Worm (Caenorhabditis elegans) whole organism, L1 larva: Measurements from ENCODE around the gene clic-1.

Experiments used
- C16A3.4 ChIP-seq: fragments of 150-350 bp; optimal IDR thresholded peaks from 2 replicates; lab custom pipeline; 2014; ENCODE audit warnings: missing biosample characterization, missing genetic modification characterization
- C34B4.2 ChIP-seq: sonication (generic microtip); optimal IDR thresholded peaks from 2 replicates; lab custom pipeline; 2017; ENCODE audit warnings: mild to moderate bottlenecking, missing genetic modification characterization, missing compliant biosample characterization
- Y116A8C.19 ChIP-seq: sonication (generic microtip); optimal IDR thresholded peaks from 2 replicates; lab custom pipeline; 2016; ENCODE audit warnings: missing compliant biosample characterization, missing genetic modification characterization, borderline replicate concordance
- alr-1 ChIP-seq: fragments of 200-800 bp; sonication (Bioruptor generic); optimal IDR thresholded peaks from 2 replicates; lab custom pipeline; 2018; ENCODE audit warnings: borderline replicate concordance, mild to moderate bottlenecking, missing genetic modification characterization, missing compliant biosample characterization
- aly-2 ChIP-seq: fragments of 150-350 bp; optimal IDR thresholded peaks from 2 replicates; lab custom pipeline; 2014; ENCODE audit warnings: missing biosample characterization, missing genetic modification characterization
- ama-1 ChIP-seq: fragments of 150-350 bp; optimal IDR thresholded peaks from 2 replicates; lab custom pipeline; 2014
- ceh-63 ChIP-seq: fragments of 200-800 bp; sonication (Bioruptor generic); optimal IDR thresholded peaks from 2 replicates; lab custom pipeline; 2018; ENCODE audit warnings: mild to moderate bottlenecking, missing genetic modification characterization, missing compliant biosample characterization
- ceh-8 ChIP-seq: fragments of 200-800 bp; sonication (Bioruptor generic); optimal IDR thresholded peaks from 2 replicates; lab custom pipeline; 2018; ENCODE audit warnings: mild to moderate bottlenecking, missing genetic modification characterization, moderate library complexity, missing compliant biosample characterization
- ceh-90 ChIP-seq: sonication (generic microtip); optimal IDR thresholded peaks from 2 replicates; lab custom pipeline; 2016; ENCODE audit warnings: missing genetic modification characterization, missing compliant biosample characterization
- dpl-1 ChIP-seq, 3 experiments: fragments of 150-350 bp in 2 of 3; sonication (generic microtip) in 1 of 3; optimal IDR thresholded peaks; 2 replicates each; lab custom pipeline; 2014 to 2017; ENCODE audit warnings: missing biosample characterization in 3 of 3, missing genetic modification characterization in 3 of 3, missing genetic modification reagents in 3 of 3
- dsc-1 ChIP-seq: sonication (generic microtip); optimal IDR thresholded peaks from 2 replicates; lab custom pipeline; 2016; ENCODE audit warnings: mild to moderate bottlenecking, missing genetic modification characterization, missing compliant biosample characterization
- efl-3 ChIP-seq: fragments of 200-800 bp; sonication (Bioruptor generic); optimal IDR thresholded peaks from 2 replicates; lab custom pipeline; 2018; ENCODE audit warnings: mild to moderate bottlenecking, missing genetic modification characterization, missing compliant biosample characterization
- egl-27 ChIP-seq, 2 experiments: fragments of 150-350 bp in 1 of 2; sonication (generic microtip); optimal IDR thresholded peaks; 3 replicates each; lab custom pipeline; 2017 to 2018; ENCODE audit warnings: missing biosample characterization in 2 of 2, missing genetic modification characterization in 2 of 2, missing genetic modification reagents in 2 of 2
- elt-2 ChIP-seq: sonication (generic microtip); optimal IDR thresholded peaks from 2 replicates; lab custom pipeline; 2016; ENCODE audit warnings: missing genetic modification characterization, mild to moderate bottlenecking, inconsistent platforms, missing compliant biosample characterization, missing genetic modification reagents
- elt-3 ChIP-seq, 6 experiments: fragments of 150-350 bp in 1 of 6; sonication (generic microtip); optimal IDR thresholded peaks; 2 replicates each; lab custom pipeline; 2017 to 2018; ENCODE audit warnings: missing biosample characterization in 6 of 6, missing genetic modification characterization in 6 of 6, inconsistent platforms in 1 of 6
- fkh-4 ChIP-seq: sonication (generic microtip); optimal IDR thresholded peaks from 2 replicates; lab custom pipeline; 2016; ENCODE audit warnings: missing compliant biosample characterization, missing genetic modification characterization, borderline replicate concordance
- fos-1 ChIP-seq: fragments of 150-350 bp; optimal IDR thresholded peaks from 2 replicates; lab custom pipeline; 2014; ENCODE audit warnings: missing biosample characterization, missing genetic modification characterization
- grh-1 ChIP-seq: fragments of 200-800 bp; sonication (Bioruptor generic); IDR thresholded peaks from 2 replicates; pipeline ENCODE4 v1.3.6; 2022; ENCODE audit warnings: missing genetic modification reagents, missing genetic modification characterization, missing compliant biosample characterization
- irx-1 ChIP-seq: sonication (generic microtip); optimal IDR thresholded peaks from 2 replicates; lab custom pipeline; 2016; ENCODE audit warnings: missing genetic modification characterization, missing compliant biosample characterization
- isw-1 ChIP-seq: fragments of 200-800 bp; sonication (Bioruptor generic); IDR thresholded peaks from 2 replicates; pipeline ENCODE4 v1.3.6; 2022; ENCODE audit warnings: missing genetic modification characterization, missing compliant biosample characterization
- jun-1 ChIP-seq: fragments of 150-350 bp; optimal IDR thresholded peaks from 2 replicates; lab custom pipeline; 2014; ENCODE audit warnings: missing biosample characterization, missing genetic modification reagents, missing genetic modification characterization
- lin-14 ChIP-seq: fragments of 200-800 bp; sonication (Bioruptor generic); optimal IDR thresholded peaks from 2 replicates; lab custom pipeline; 2018; ENCODE audit warnings: mild to moderate bottlenecking, missing genetic modification characterization, moderate library complexity, missing compliant biosample characterization
- lin-15B ChIP-seq: fragments of 150-350 bp; sonication (generic microtip); optimal IDR thresholded peaks from 3 replicates; lab custom pipeline; 2014; ENCODE audit warnings: missing biosample characterization, missing genetic modification characterization
- lin-35 ChIP-seq, 2 experiments: fragments of 150-350 bp; optimal IDR thresholded peaks; 2 replicates each; lab custom pipeline; 2014; ENCODE audit warnings: missing biosample characterization in 2 of 2, missing genetic modification characterization in 2 of 2, missing genetic modification reagents in 2 of 2
- lin-39 ChIP-seq: fragments of 150-350 bp; optimal IDR thresholded peaks from 2 replicates; lab custom pipeline; 2014; ENCODE audit warnings: missing biosample characterization, missing genetic modification reagents, missing genetic modification characterization
- lsy-2 ChIP-seq, 2 experiments: fragments of 150-350 bp; optimal IDR thresholded peaks; 2 replicates each; lab custom pipeline; 2014; ENCODE audit warnings: missing biosample characterization in 2 of 2, missing genetic modification characterization in 2 of 2
- mab-9 ChIP-seq: fragments of 200-800 bp; sonication (Bioruptor generic); IDR thresholded peaks from 2 replicates; pipeline ENCODE4 v1.3.6; 2022; ENCODE audit warnings: missing genetic modification reagents, missing genetic modification characterization, missing compliant biosample characterization
- nhr-11 ChIP-seq: fragments of 150-350 bp; optimal IDR thresholded peaks from 2 replicates; lab custom pipeline; 2014; ENCODE audit warnings: missing biosample characterization, missing genetic modification characterization
- nhr-12 ChIP-seq: sonication (generic microtip); optimal IDR thresholded peaks from 2 replicates; lab custom pipeline; 2017; ENCODE audit warnings: missing biosample characterization, missing genetic modification characterization
- nhr-47 ChIP-seq: sonication (generic microtip); optimal IDR thresholded peaks from 2 replicates; lab custom pipeline; 2016; ENCODE audit warnings: mild to moderate bottlenecking, missing genetic modification characterization, moderate library complexity, missing compliant biosample characterization
- nhr-85 ChIP-seq: sonication (generic microtip); peaks from one replicate; lab custom pipeline; 2016; ENCODE audit warnings: missing genetic modification characterization, inconsistent platforms, missing compliant biosample characterization
- pag-3 ChIP-seq: sonication (generic microtip); optimal IDR thresholded peaks from 2 replicates; lab custom pipeline; 2017; ENCODE audit warnings: missing genetic modification characterization, mild to moderate bottlenecking, missing compliant biosample characterization, antibody characterized with exemption, borderline replicate concordance; ENCODE audit not compliant: insufficient read depth
- pqm-1 ChIP-seq: sonication (generic microtip); optimal IDR thresholded peaks from 3 replicates; lab custom pipeline; 2017; ENCODE audit warnings: missing biosample characterization, missing genetic modification characterization
- skn-1 ChIP-seq: fragments of 150-350 bp; optimal IDR thresholded peaks from 2 replicates; lab custom pipeline; 2014; ENCODE audit warnings: missing biosample characterization, missing genetic modification characterization
- sox-4 ChIP-seq: sonication (generic microtip); optimal IDR thresholded peaks from 2 replicates; lab custom pipeline; 2016; ENCODE audit warnings: missing genetic modification characterization, missing compliant biosample characterization
- sptf-1 ChIP-seq: fragments of 150-350 bp; optimal IDR thresholded peaks from 2 replicates; lab custom pipeline; 2014; ENCODE audit warnings: missing biosample characterization, missing genetic modification characterization
- swsn-7 ChIP-seq: sonication (generic microtip); optimal IDR thresholded peaks from 2 replicates; lab custom pipeline; 2016; ENCODE audit warnings: missing genetic modification characterization, missing compliant biosample characterization
- tbx-2 ChIP-seq: sonication (generic microtip); optimal IDR thresholded peaks from 2 replicates; lab custom pipeline; 2016; ENCODE audit warnings: missing genetic modification characterization, missing compliant biosample characterization
- unc-130 ChIP-seq: fragments of 150-350 bp; optimal IDR thresholded peaks from 2 replicates; lab custom pipeline; 2017; ENCODE audit warnings: missing biosample characterization, missing genetic modification characterization, inconsistent platforms
- unc-30 ChIP-seq: sonication (generic microtip); optimal IDR thresholded peaks from 2 replicates; lab custom pipeline; 2017; ENCODE audit warnings: missing biosample characterization, missing genetic modification characterization
- unc-62 ChIP-seq: fragments of 150-350 bp; optimal IDR thresholded peaks from 2 replicates; lab custom pipeline; 2014; ENCODE audit warnings: missing biosample characterization, missing genetic modification reagents, missing genetic modification characterization
- unc-98 ChIP-seq: fragments of 200-800 bp; sonication (Bioruptor generic); IDR thresholded peaks from 2 replicates; pipeline ENCODE4 v1.3.6; 2022; ENCODE audit warnings: missing genetic modification characterization, missing compliant biosample characterization
- zag-1 ChIP-seq: fragments of 150-350 bp; optimal IDR thresholded peaks from 2 replicates; lab custom pipeline; 2014; ENCODE audit warnings: missing biosample characterization, missing genetic modification characterization

The clic-1 gene

DNA sequence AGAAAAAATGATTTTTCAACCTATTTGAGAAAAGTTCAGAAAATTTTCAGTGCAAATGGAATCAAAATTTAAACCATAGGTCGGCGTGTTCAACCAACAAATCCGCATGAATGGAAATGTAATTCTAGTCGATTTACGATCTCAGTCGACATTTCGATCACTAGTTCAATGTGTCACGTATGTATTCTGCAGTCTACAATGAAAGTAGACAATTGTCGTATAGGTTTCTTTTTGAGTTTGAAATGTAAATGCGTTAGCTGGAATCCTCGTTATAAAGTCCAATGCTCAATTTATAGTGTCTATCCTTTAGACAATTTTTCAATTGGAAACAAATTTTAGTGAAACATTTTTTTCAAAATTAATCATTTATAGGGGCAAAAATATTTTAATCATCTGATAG lies 18.7 kb downstream of the clic-1 start, which contains the start of gene ZK105.12:
ZK105.12 (minus strand) TSS at position 101 of the 400 bp plus-strand sequence.
- TF ChIP-seq ceh-63 (no peak), swsn-7 (tag; lab: Kevin White, UChicago) (no peak), nhr-12 (tag; lab: Kevin White, UChicago) (no peak), lin-39 (no peak), ceh-90 (tag; lab: Kevin White, UChicago) (no peak), lin-15B (tag; lab: Kevin White, UChicago) (no peak), mab-9 (GFP tag; lab: Robert Waterston, UW) (no peak), elt-2 (tag; lab: Kevin White, UChicago) (no peak), ceh-8 (GFP tag; lab: Kevin White, UChicago) (no peak), dsc-1 (no peak), unc-98 (GFP tag; lab: Robert Waterston, UW) (no peak), pag-3 (tag; lab: Kevin White, UChicago) (no peak), ama-1 (lab: Kevin White, UChicago) (no peak), egl-27 (tag; optimal IDR thresholded peaks at IDR 0.05; lab: Kevin White, UChicago) (no peak), unc-62 (GFP tag; lab: Kevin White, UChicago) (no peak), elt-3 (tag; optimal IDR thresholded peaks at IDR 0.05; lab: Kevin White, UChicago) (no peak), fkh-4 (tag; lab: Kevin White, UChicago) (no peak), lsy-2 (tag; optimal IDR thresholded peaks at IDR 0.05; lab: Kevin White, UChicago) (no peak)

DNA sequence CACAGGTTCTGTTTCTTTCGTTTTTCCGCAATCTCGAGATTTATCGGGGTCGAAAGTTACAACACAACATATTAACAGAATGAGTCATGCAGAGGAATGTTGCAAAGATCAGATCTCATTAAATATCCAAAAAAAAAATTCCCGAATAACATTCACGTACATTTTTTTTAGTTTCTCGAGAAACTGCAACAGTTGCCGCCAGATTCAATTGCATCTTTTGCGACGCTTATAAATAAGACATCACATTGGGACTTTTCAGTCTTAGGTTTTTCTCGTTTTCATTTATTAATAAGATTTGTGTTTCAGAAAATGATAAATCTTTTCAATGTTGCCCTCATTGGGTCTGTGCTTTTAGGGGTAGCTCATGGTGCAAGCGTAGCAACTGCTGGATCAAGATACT lies 21.0 kb downstream of the clic-1 start, which contains the start of gene ZK105.1:
ZK105.1 (plus strand) TSS at position 301 of the 400 bp plus-strand sequence.
- TF ChIP-seq dpl-1 (GFP tag; optimal IDR thresholded peaks at IDR 0.05; lab: Kevin White, UChicago) (no peak), fkh-4 (tag; lab: Kevin White, UChicago) (no peak)

DNA sequence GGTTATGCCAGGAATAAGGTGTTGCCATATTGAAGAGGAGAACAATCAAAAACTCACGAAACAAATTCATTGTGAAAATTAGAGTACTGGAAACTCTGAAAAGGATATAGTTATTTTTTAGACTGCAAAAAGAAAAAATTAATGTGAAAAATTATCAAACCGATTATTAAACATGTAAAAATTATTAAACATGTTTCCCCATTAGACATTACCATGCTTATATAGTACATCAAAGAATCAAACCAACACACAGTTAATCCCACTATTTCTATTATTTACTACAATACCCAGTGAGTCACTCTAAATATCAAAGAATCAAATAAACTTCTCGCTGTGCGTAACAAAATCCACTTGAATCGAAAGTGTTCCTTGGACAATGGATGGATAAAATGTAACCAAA lies 21.6 kb downstream of the clic-1 start, which contains the start of gene ZK105.13:
ZK105.13 (minus strand) TSS at position 101 of the 400 bp plus-strand sequence.
- no peak for TF ChIP-seq sptf-1 (tag; lab: Kevin White, UChicago)
- TF ChIP-seq isw-1 = no peak
- no peak for TF ChIP-seq Y116A8C.19
- TF ChIP-seq alr-1 (tag; lab: Kevin White, UChicago) = no peak
- no peak for TF ChIP-seq tbx-2 (tag; lab: Kevin White, UChicago)
- TF ChIP-seq efl-3 = no peak
- no peak for TF ChIP-seq unc-130 (tag; lab: Kevin White, UChicago)
- TF ChIP-seq ceh-63 = no peak
- TF ChIP-seq lin-35 (GFP tag; optimal IDR thresholded peaks at IDR 0.05; lab: Kevin White, UChicago) = no peak
- TF ChIP-seq grh-1 = no peak
- TF ChIP-seq dpl-1 (GFP tag; optimal IDR thresholded peaks at IDR 0.05; lab: Kevin White, UChicago) = no peak
- no peak for TF ChIP-seq pag-3 (tag; lab: Kevin White, UChicago)
- TF ChIP-seq ama-1 (lab: Kevin White, UChicago) = no peak
- no peak for TF ChIP-seq skn-1 (tag; lab: Kevin White, UChicago)
- no peak for TF ChIP-seq fos-1 (tag; lab: Kevin White, UChicago)
- TF ChIP-seq nhr-85 = no peak
- TF ChIP-seq elt-2 (tag; lab: Kevin White, UChicago) = no peak
- TF ChIP-seq C16A3.4 (tag; lab: Kevin White, UChicago) = no peak
- TF ChIP-seq dsc-1 = no peak

DNA sequence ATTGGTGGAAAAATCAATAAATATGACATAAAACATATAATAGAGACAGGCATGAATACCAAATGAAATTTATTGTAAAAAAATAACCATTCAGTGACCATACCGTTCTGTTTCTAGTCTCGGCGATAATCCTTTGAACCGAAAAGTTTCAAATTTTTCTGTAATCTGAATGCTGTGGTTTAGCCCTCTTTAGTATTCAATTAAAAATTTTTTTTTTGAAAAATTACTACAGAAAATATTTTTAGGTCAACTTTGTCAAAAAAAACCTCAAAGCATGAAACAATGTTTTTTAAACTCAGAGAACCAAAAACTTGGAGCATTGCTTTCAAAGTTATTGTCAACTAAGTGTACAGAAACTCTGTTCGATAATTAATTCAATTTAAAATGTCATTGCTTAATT lies 26.2 kb downstream of the clic-1 start, which contains the start of gene ZK105.11:
ZK105.11 (minus strand) TSS at position 101 of the 400 bp plus-strand sequence.
- no peak for TF ChIP-seq C34B4.2 (tag; lab: Kevin White, UChicago)
- TF ChIP-seq sox-4 (tag; lab: Kevin White, UChicago) = no peak
- TF ChIP-seq pqm-1 (tag; lab: Kevin White, UChicago) = no peak
- TF ChIP-seq zag-1 (tag; lab: Kevin White, UChicago) = no peak
- no peak for TF ChIP-seq skn-1 (tag; lab: Kevin White, UChicago)
- no peak for TF ChIP-seq unc-62 (GFP tag; lab: Kevin White, UChicago)
- TF ChIP-seq ceh-90 (tag; lab: Kevin White, UChicago) = no peak
- no peak for TF ChIP-seq grh-1
- TF ChIP-seq unc-130 (tag; lab: Kevin White, UChicago) = no peak
- no peak for TF ChIP-seq isw-1
- TF ChIP-seq lin-14 (GFP tag; lab: Kevin White, UChicago) = no peak
- TF ChIP-seq Y116A8C.19 = no peak
- no peak for TF ChIP-seq unc-30 (tag; lab: Kevin White, UChicago)
- TF ChIP-seq nhr-11 (tag; lab: Kevin White, UChicago) = no peak
- no peak for TF ChIP-seq irx-1 (tag; lab: Kevin White, UChicago)
- no peak for TF ChIP-seq aly-2
- no peak for TF ChIP-seq jun-1 (tag; lab: Kevin White, UChicago)
- no peak for TF ChIP-seq nhr-47 (tag; lab: Kevin White, UChicago)
